Worm (Caenorhabditis elegans): ENCODE measurements around the gene C04C3.7.

- TF ChIP-seq sox-4 (tag; optimal IDR thresholded peaks at IDR 0.05), result no peak
- TF ChIP-seq lin-11 (tag; optimal IDR thresholded peaks at IDR 0.05), result no peak
- no peak for TF ChIP-seq sox-2 (GFP tag; IDR thresholded peaks at IDR 0.05)
- no peak for TF ChIP-seq ceh-48 (tag; optimal IDR thresholded peaks at IDR 0.05)
- no peak for TF ChIP-seq ceh-6 (GFP tag; optimal IDR thresholded peaks at IDR 0.05)
- TF ChIP-seq dmd-4 (tag; optimal IDR thresholded peaks at IDR 0.05; ENCODE audit: borderline replicate concordance), result no peak
Measured at ce11 chrIV:3439354-3439753, 6.1 kb upstream of the C04C3.7 start, which contains the start of gene grd-3.

All from whole organism, late embryonic.